Fruit fly (Drosophila melanogaster): ENCODE data around the gene Dmtn.

Dmtn gene

dm6 chr3R:6395572-6396295, 10.0 kb downstream of the Dmtn start (continued):
- TF ChIP-seq fkh (GFP tag; optimal IDR thresholded peaks at IDR 0.05) (peak; percentile 43), Hr39 (GFP tag; optimal IDR thresholded peaks at IDR 0.05) (peak; percentile 78), CG6854 (GFP tag; optimal IDR thresholded peaks at IDR 0.05) (no peak), Hr4 (GFP tag; optimal IDR thresholded peaks at IDR 0.05) (peak; percentile 51), pdm3 (GFP tag; optimal IDR thresholded peaks at IDR 0.05) (peak; percentile 55), CG7368 (GFP tag; optimal IDR thresholded peaks at IDR 0.05) (peak; percentile 35), CG10631 (GFP tag; optimal IDR thresholded peaks at IDR 0.05) (peak; percentile 48), CG1621 (tag; optimal IDR thresholded peaks at IDR 0.05) (no peak), CG16779 (tag; optimal IDR thresholded peaks at IDR 0.05) (no peak), Eip93F (GFP tag; optimal IDR thresholded peaks at IDR 0.05) (peak; percentile 54), vri (GFP tag; optimal IDR thresholded peaks at IDR 0.05) (peak; percentile 92), Met (GFP tag; optimal IDR thresholded peaks at IDR 0.05) (peak; percentile 78), Gug (GFP tag; IDR thresholded peaks at IDR 0.05) (no peak), Hr38 (GFP tag; optimal IDR thresholded peaks at IDR 0.05) (no peak), lz (GFP tag; optimal IDR thresholded peaks at IDR 0.05) (peak; percentile 76), Eip75B (GFP tag; optimal IDR thresholded peaks at IDR 0.05) (peak; percentile 73), fd85E (GFP tag; optimal IDR thresholded peaks at IDR 0.05) (no peak), Smox (GFP tag; optimal IDR thresholded peaks at IDR 0.05) (peak; percentile 78), spab (GFP tag; optimal IDR thresholded peaks at IDR 0.05) (peak; percentile 8), Lpt (GFP tag; optimal IDR thresholded peaks at IDR 0.05) (no peak), CG11294 (GFP tag; IDR thresholded peaks at IDR 0.05) (no peak)

- TF ChIP-seq Eip78C (GFP tag) (no peak), Eip93F (GFP tag; optimal IDR thresholded peaks at IDR 0.05) (no peak)
Observed at dm6 chr3R:6394247-6394522, 11.5 kb downstream of the Dmtn start.

dm6 chr3R:6393515-6394246, 12.0 kb downstream of the Dmtn start:
- TF ChIP-seq CG8632 (GFP tag; optimal IDR thresholded peaks at IDR 0.05) = no peak
- no peak for TF ChIP-seq Hr38 (GFP tag; optimal IDR thresholded peaks at IDR 0.05)
- peak; percentile 97 for TF ChIP-seq svp (GFP tag)
- TF ChIP-seq CG8119 (GFP tag; IDR thresholded peaks at IDR 0.05) = no peak
- TF ChIP-seq salr (GFP tag; optimal IDR thresholded peaks at IDR 0.05) = no peak
- TF ChIP-seq ss (GFP tag; optimal IDR thresholded peaks at IDR 0.05) = peak in 1 of 2 experiments; percentile 48
- TF ChIP-seq Eip78C (GFP tag) = peak; percentile 8
- TF ChIP-seq CG6808 (GFP tag; optimal IDR thresholded peaks at IDR 0.05) = peak; percentile 9

- TF ChIP-seq salr (GFP tag; optimal IDR thresholded peaks at IDR 0.05) = no peak
- no peak for TF ChIP-seq achi (GFP tag; optimal IDR thresholded peaks at IDR 0.05)
- TF ChIP-seq CG15336 (GFP tag; IDR thresholded peaks at IDR 0.05) = no peak
- no peak for TF ChIP-seq fd85E (GFP tag; optimal IDR thresholded peaks at IDR 0.05)
- TF ChIP-seq Eip93F (GFP tag; optimal IDR thresholded peaks at IDR 0.05) = peak; percentile 7
- peak; percentile 39 for TF ChIP-seq Eip78C (GFP tag)
- no peak for TF ChIP-seq CG6792 (GFP tag; optimal IDR thresholded peaks at IDR 0.05)
- TF ChIP-seq spab (GFP tag; optimal IDR thresholded peaks at IDR 0.05) = no peak
- TF ChIP-seq fd59A (GFP tag; optimal IDR thresholded peaks at IDR 0.05) = no peak
- no peak for TF ChIP-seq CG31627 (GFP tag; optimal IDR thresholded peaks at IDR 0.05)
- TF ChIP-seq net (GFP tag; optimal IDR thresholded peaks at IDR 0.05) = no peak
Observed at dm6 chr3R:6388414-6388830, 17.3 kb downstream of the Dmtn start.

- TF ChIP-seq Hr4 (GFP tag; optimal IDR thresholded peaks at IDR 0.05) = no peak
- no peak for TF ChIP-seq Sox15 (GFP tag; optimal IDR thresholded peaks at IDR 0.05)
- TF ChIP-seq fkh (GFP tag; optimal IDR thresholded peaks at IDR 0.05) = no peak
- TF ChIP-seq esn (GFP tag; optimal IDR thresholded peaks at IDR 0.05) = no peak
- no peak for TF ChIP-seq dac (GFP tag; optimal IDR thresholded peaks at IDR 0.05)
Observed at dm6 chr3R:6383466-6383769, 22.3 kb downstream of the Dmtn start.

All from whole organism, prepupa.